Worm (Caenorhabditis elegans): ENCODE data around the gene Y75B8A.23.

ce11 chrIII:12227935-12228334 is 22.5 kb upstream of the Y75B8A.23 start:
- TF ChIP-seq nhr-12 (tag; optimal IDR thresholded peaks at IDR 0.05) (no peak), nhr-23 (tag; optimal IDR thresholded peaks at IDR 0.05) (no peak), nhr-11 (tag; optimal IDR thresholded peaks at IDR 0.05) (no peak), skn-1 (tag; optimal IDR thresholded peaks at IDR 0.05) (no peak), egl-27 (tag; optimal IDR thresholded peaks at IDR 0.05) (no peak), zag-1 (tag; optimal IDR thresholded peaks at IDR 0.05) (no peak), unc-39 (tag; optimal IDR thresholded peaks at IDR 0.05) (no peak), blmp-1 (tag; optimal IDR thresholded peaks at IDR 0.05; ENCODE audit: insufficient read depth) (no peak), unc-55 (GFP tag; optimal IDR thresholded peaks at IDR 0.05) (no peak), R02D3.7 (tag; optimal IDR thresholded peaks at IDR 0.05) (no peak), F13H6.1 (tag; optimal IDR thresholded peaks at IDR 0.05) (no peak), snpc-4 (tag; optimal IDR thresholded peaks at IDR 0.05) (no peak)
